Worm (Caenorhabditis elegans) whole organism, L2 larva: Measurements from ENCODE around the gene rps-14.
A peak's percentile ranks its signal among the peaks of the same experiment; 100 is the strongest.

ENCODE experiments used
- F13H6.1 ChIP-seq: sonication (generic microtip); optimal IDR thresholded peaks from 2 replicates; lab custom pipeline; 2016; ENCODE audit warnings: missing genetic modification characterization, missing compliant biosample characterization
- egl-27 ChIP-seq: sonication (generic microtip); optimal IDR thresholded peaks from 3 replicates; lab custom pipeline; 2017; ENCODE audit warnings: missing biosample characterization, missing genetic modification reagents, missing genetic modification characterization
- lsy-2 ChIP-seq, 2 experiments: fragments of 150-350 bp in 1 of 2; sonication (generic microtip) in 1 of 2; optimal IDR thresholded peaks; 2 replicates each; lab custom pipeline; 2014 to 2017; ENCODE audit warnings: missing biosample characterization in 2 of 2, missing genetic modification characterization in 2 of 2
- nhr-11 ChIP-seq: fragments of 150-350 bp; optimal IDR thresholded peaks from 2 replicates; lab custom pipeline; 2014; ENCODE audit warnings: missing biosample characterization, missing genetic modification characterization
- nhr-129 ChIP-seq: fragments of 150-350 bp; optimal IDR thresholded peaks from 2 replicates; lab custom pipeline; 2014; ENCODE audit warnings: missing biosample characterization, missing genetic modification characterization
- nhr-237 ChIP-seq: fragments of 150-350 bp; optimal IDR thresholded peaks from 2 replicates; lab custom pipeline; 2014; ENCODE audit warnings: missing biosample characterization, missing genetic modification characterization
- nhr-77 ChIP-seq: fragments of 150-350 bp; optimal IDR thresholded peaks from 2 replicates; lab custom pipeline; 2014; ENCODE audit warnings: missing biosample characterization, missing genetic modification characterization
- unc-39 ChIP-seq: fragments of 150-350 bp; optimal IDR thresholded peaks from 2 replicates; lab custom pipeline; 2014; ENCODE audit warnings: missing biosample characterization, missing genetic modification characterization
- unc-55 ChIP-seq: fragments of 150-350 bp; sonication (generic microtip); optimal IDR thresholded peaks from 3 replicates; lab custom pipeline; 2014; ENCODE audit warnings: missing biosample characterization, missing genetic modification reagents, missing genetic modification characterization
- unc-62 ChIP-seq: fragments of 150-350 bp; optimal IDR thresholded peaks from 2 replicates; lab custom pipeline; 2014; ENCODE audit warnings: missing biosample characterization, missing genetic modification reagents, missing genetic modification characterization
- zag-1 ChIP-seq: fragments of 150-350 bp; optimal IDR thresholded peaks from 2 replicates; lab custom pipeline; 2014; ENCODE audit warnings: missing biosample characterization, missing genetic modification characterization
- ztf-4 ChIP-seq: fragments of 150-350 bp; optimal IDR thresholded peaks from 2 replicates; lab custom pipeline; 2014; ENCODE audit warnings: missing biosample characterization, missing genetic modification characterization

- no peak for TF ChIP-seq nhr-129 (tag; lab: Kevin White, UChicago)
- TF ChIP-seq unc-55 (GFP tag; lab: Kevin White, UChicago): peak; percentile 68
- TF ChIP-seq egl-27 (tag; lab: Kevin White, UChicago): no peak
- TF ChIP-seq nhr-237 (tag; lab: Kevin White, UChicago): no peak
- no peak for TF ChIP-seq ztf-4 (tag; lab: Kevin White, UChicago)
- TF ChIP-seq F13H6.1 (tag; lab: Kevin White, UChicago): no peak
- no peak for TF ChIP-seq nhr-11 (tag; lab: Kevin White, UChicago)
- no peak for TF ChIP-seq unc-39
- TF ChIP-seq unc-62 (GFP tag; lab: Kevin White, UChicago): no peak
- TF ChIP-seq nhr-77: no peak
- no peak for TF ChIP-seq lsy-2 (tag; optimal IDR thresholded peaks at IDR 0.05; lab: Kevin White, UChicago)
- TF ChIP-seq zag-1 (tag; lab: Kevin White, UChicago): no peak
Measured at ce11 chrIII:7192942-7193665, 13.7 kb upstream of the rps-14 start, which contains the start of gene mec-14.
